Worm (Caenorhabditis elegans) whole organism, mixed stage, embryonic: ENCODE data around the gene str-31.

Source experiments
- blmp-1 ChIP-seq: fragments of 150-350 bp; optimal IDR thresholded peaks from 2 replicates; lab custom pipeline; 2014; ENCODE audit warnings: missing biosample characterization, missing genetic modification characterization
- elt-3 ChIP-seq: fragments of 150-350 bp; optimal IDR thresholded peaks from 2 replicates; lab custom pipeline; 2014; ENCODE audit warnings: missing biosample characterization, missing genetic modification characterization
- hlh-1 ChIP-seq: fragments of 150-350 bp; optimal IDR thresholded peaks from 2 replicates; lab custom pipeline; 2014; ENCODE audit warnings: missing biosample characterization, missing genetic modification reagents, missing genetic modification characterization
- lin-13 ChIP-seq: fragments of 150-350 bp; optimal IDR thresholded peaks from 2 replicates; lab custom pipeline; 2014; ENCODE audit warnings: missing biosample characterization, missing genetic modification characterization
- lsy-2 ChIP-seq: fragments of 150-350 bp; optimal IDR thresholded peaks from 2 replicates; lab custom pipeline; 2014; ENCODE audit warnings: missing biosample characterization, missing genetic modification characterization
- mep-1 ChIP-seq: fragments of 150-350 bp; optimal IDR thresholded peaks from 2 replicates; lab custom pipeline; 2017; ENCODE audit warnings: missing biosample characterization, missing genetic modification reagents, missing genetic modification characterization, inconsistent platforms
- nhr-2 ChIP-seq: fragments of 150-350 bp; optimal IDR thresholded peaks from 2 replicates; lab custom pipeline; 2014; ENCODE audit warnings: missing biosample characterization, missing genetic modification characterization
- nhr-76 ChIP-seq: sonication (generic microtip); optimal IDR thresholded peaks from 2 replicates; lab custom pipeline; 2017; ENCODE audit warnings: missing biosample characterization, missing genetic modification characterization
- pha-4 ChIP-seq: fragments of 150-350 bp; optimal IDR thresholded peaks from 2 replicates; lab custom pipeline; 2018; ENCODE audit warnings: missing biosample characterization, missing genetic modification reagents, missing genetic modification characterization
- sptf-1 ChIP-seq: sonication (generic microtip); optimal IDR thresholded peaks from 2 replicates; lab custom pipeline; 2017; ENCODE audit warnings: mild to moderate bottlenecking, missing genetic modification characterization, moderate library complexity, missing compliant biosample characterization

- TF ChIP-seq mep-1 (tag; lab: Kevin White, UChicago) (no peak), sptf-1 (tag; lab: Kevin White, UChicago) (no peak), lsy-2 (tag; lab: Kevin White, UChicago) (no peak), pha-4 (no peak), blmp-1 (no peak), elt-3 (tag; lab: Kevin White, UChicago) (no peak), nhr-2 (tag; lab: Kevin White, UChicago) (no peak), lin-13 (no peak), hlh-1 (tag; lab: Kevin White, UChicago) (no peak), nhr-76 (no peak)
Observed at ce11 chrV:7490340-7490739, 18.1 kb downstream of the str-31 start, which contains the start of gene srbc-9.
